Fruit fly (Drosophila melanogaster) whole organism, embryonic: Measurements from ENCODE around the gene TRAM.

Experiments used
- Bgb ChIP-seq: fragments of 200-800 bp; sonication (Bioruptor generic); IDR thresholded peaks from 2 replicates; pipeline ENCODE4 v1.3.6; 2022; ENCODE audit warnings: missing biosample characterization, missing genetic modification characterization; ENCODE audit not compliant: partially characterized antibody
- Bteb2 ChIP-seq: fragments of 200-800 bp; sonication (Bioruptor generic); optimal IDR thresholded peaks from 2 replicates; lab custom pipeline; 2016; ENCODE audit warnings: missing biosample characterization, missing genetic modification characterization
- CG10431 ChIP-seq: fragments of 200-800 bp; sonication (Bioruptor generic); optimal IDR thresholded peaks from 3 replicates; lab custom pipeline; 2018; ENCODE audit warnings: missing biosample characterization, mild to moderate bottlenecking, missing genetic modification characterization
- CG11504 ChIP-seq: fragments of 200-800 bp; sonication (Bioruptor generic); optimal IDR thresholded peaks from 3 replicates; lab custom pipeline; 2019; ENCODE audit warnings: missing biosample characterization, mild to moderate bottlenecking, missing genetic modification characterization, moderate library complexity
- CG11723 ChIP-seq: fragments of 200-800 bp; sonication (Bioruptor generic); optimal IDR thresholded peaks from 2 replicates; lab custom pipeline; 2017; ENCODE audit warnings: missing biosample characterization, mild to moderate bottlenecking, missing genetic modification characterization
- CG12236 ChIP-seq: fragments of 200-800 bp; sonication (Bioruptor generic); optimal IDR thresholded peaks from 2 replicates; lab custom pipeline; 2016; ENCODE audit warnings: missing biosample characterization, missing genetic modification characterization
- CG15269 ChIP-seq: fragments of 200-800 bp; sonication (Bioruptor generic); optimal IDR thresholded peaks from 2 replicates; lab custom pipeline; 2018; ENCODE audit warnings: missing biosample characterization, mild to moderate bottlenecking, missing genetic modification characterization, moderate library complexity
- CG1647 ChIP-seq: fragments of 200-800 bp; sonication (Bioruptor generic); optimal IDR thresholded peaks from 3 replicates; lab custom pipeline; 2016; ENCODE audit warnings: missing biosample characterization, missing genetic modification characterization
- CG16813 ChIP-seq: fragments of 200-800 bp; sonication (Bioruptor generic); IDR thresholded peaks from 3 replicates; pipeline ENCODE4 v1.3.6; 2022; ENCODE audit warnings: missing biosample characterization, missing genetic modification characterization; ENCODE audit not compliant: partially characterized antibody
- CG17328 ChIP-seq: fragments of 200-800 bp; sonication (Bioruptor generic); IDR thresholded peaks from 2 replicates; pipeline ENCODE4 v1.3.6; 2022; ENCODE audit warnings: missing biosample characterization, missing genetic modification characterization
- CG18764 ChIP-seq: fragments of 200-800 bp; sonication (Bioruptor generic); optimal IDR thresholded peaks from 3 replicates; lab custom pipeline; 2016; ENCODE audit warnings: missing biosample characterization, missing genetic modification characterization
- CG2120 ChIP-seq: fragments of 200-800 bp; sonication (Bioruptor generic); optimal IDR thresholded peaks from 3 replicates; lab custom pipeline; 2016; ENCODE audit warnings: missing biosample characterization, missing genetic modification characterization
- CG2678 ChIP-seq: fragments of 200-800 bp; sonication (Bioruptor generic); optimal IDR thresholded peaks from 3 replicates; lab custom pipeline; 2019; ENCODE audit warnings: missing biosample characterization, mild to moderate bottlenecking, missing genetic modification characterization, moderate library complexity
- CG31365 ChIP-seq: fragments of 200-800 bp; sonication (Bioruptor generic); optimal IDR thresholded peaks from 2 replicates; lab custom pipeline; 2018; ENCODE audit warnings: missing biosample characterization, mild to moderate bottlenecking, missing genetic modification characterization
- CG3163 ChIP-seq: fragments of 200-800 bp; sonication (Bioruptor generic); optimal IDR thresholded peaks from 3 replicates; lab custom pipeline; 2016; ENCODE audit warnings: missing biosample characterization, missing genetic modification characterization
- CG3281 ChIP-seq: fragments of 200-800 bp; sonication (Bioruptor generic); optimal IDR thresholded peaks from 3 replicates; lab custom pipeline; 2017; ENCODE audit warnings: missing biosample characterization, mild to moderate bottlenecking, missing genetic modification characterization
- CG3838 ChIP-seq: fragments of 200-800 bp; sonication (Bioruptor generic); optimal IDR thresholded peaks from 3 replicates; lab custom pipeline; 2016; ENCODE audit warnings: missing biosample characterization, missing genetic modification characterization
- CG3995 ChIP-seq: fragments of 200-800 bp; sonication (Bioruptor generic); optimal IDR thresholded peaks from 3 replicates; lab custom pipeline; 2016; ENCODE audit warnings: missing biosample characterization, missing genetic modification characterization
- CG7745 ChIP-seq: fragments of 200-800 bp; sonication (Bioruptor generic); optimal IDR thresholded peaks from 2 replicates; lab custom pipeline; 2018; ENCODE audit warnings: missing biosample characterization, mild to moderate bottlenecking, missing genetic modification characterization, moderate library complexity
- CG7786 ChIP-seq: fragments of 200-800 bp; sonication (Bioruptor generic); optimal IDR thresholded peaks from 2 replicates; lab custom pipeline; 2016; ENCODE audit warnings: missing biosample characterization, missing genetic modification characterization
- Chrac-16 ChIP-seq: fragments of 200-800 bp; sonication (Bioruptor generic); optimal IDR thresholded peaks from 3 replicates; lab custom pipeline; 2016; ENCODE audit warnings: missing biosample characterization, missing genetic modification characterization
- Dad ChIP-seq: fragments of 200-800 bp; sonication (Bioruptor generic); optimal IDR thresholded peaks from 3 replicates; lab custom pipeline; 2016; ENCODE audit warnings: missing biosample characterization, missing genetic modification characterization
- Dref ChIP-seq: fragments of 200-800 bp; sonication (Bioruptor generic); IDR thresholded peaks from 2 replicates; pipeline ENCODE4 v1.3.6; 2022; ENCODE audit warnings: missing biosample characterization, missing genetic modification characterization
- Hmx ChIP-seq: fragments of 200-800 bp; sonication (Bioruptor generic); optimal IDR thresholded peaks from 2 replicates; lab custom pipeline; 2016; ENCODE audit warnings: missing biosample characterization, missing genetic modification characterization
- Hr51 ChIP-seq, 2 experiments: fragments of 200-800 bp; sonication (Bioruptor generic); optimal IDR thresholded peaks; 2 replicates in 1 of 2; 3 replicates in 1 of 2; lab custom pipeline; 2016 to 2018; ENCODE audit warnings: missing biosample characterization in 2 of 2, missing genetic modification characterization in 2 of 2, mild to moderate bottlenecking in 1 of 2, moderate library complexity in 1 of 2
- Lhr ChIP-seq: fragments of 200-800 bp; sonication (Bioruptor generic); optimal IDR thresholded peaks from 3 replicates; lab custom pipeline; 2017; ENCODE audit warnings: mild to moderate bottlenecking, missing biosample characterization, missing genetic modification reagents, missing genetic modification characterization
- Mes4 ChIP-seq: fragments of 200-800 bp; sonication (Bioruptor generic); optimal IDR thresholded peaks from 2 replicates; lab custom pipeline; 2016; ENCODE audit warnings: missing biosample characterization, missing genetic modification characterization
- Mrtf ChIP-seq: fragments of 200-800 bp; sonication (Bioruptor generic); IDR thresholded peaks from 3 replicates; pipeline ENCODE4 v1.3.6; 2022; ENCODE audit warnings: missing biosample characterization, missing genetic modification characterization
- Neu2 ChIP-seq: fragments of 200-800 bp; sonication (Bioruptor generic); optimal IDR thresholded peaks from 3 replicates; lab custom pipeline; 2016; ENCODE audit warnings: missing biosample characterization, missing genetic modification characterization, borderline replicate concordance
- Nf-YC ChIP-seq: fragments of 200-800 bp; optimal IDR thresholded peaks from 3 replicates; lab custom pipeline; 2019; ENCODE audit warnings: missing biosample characterization, mild to moderate bottlenecking, missing genetic modification characterization, moderate library complexity
- Sin3A ChIP-seq: fragments of >200 bp; optimal IDR thresholded peaks from 2 replicates; lab custom pipeline; 2018
- Ssrp ChIP-seq: fragments of 200-800 bp; sonication (Bioruptor generic); optimal IDR thresholded peaks from 2 replicates; lab custom pipeline; 2018; ENCODE audit warnings: missing biosample characterization, mild to moderate bottlenecking, missing genetic modification characterization, moderate library complexity
- TFAM ChIP-seq: fragments of 200-800 bp; sonication (Bioruptor generic); optimal IDR thresholded peaks from 2 replicates; lab custom pipeline; 2017; ENCODE audit warnings: missing biosample characterization, missing genetic modification characterization, inconsistent platforms
- Usf ChIP-seq: fragments of 200-800 bp; sonication (Bioruptor generic); optimal IDR thresholded peaks from 2 replicates; lab custom pipeline; 2017; ENCODE audit warnings: missing genotype, missing biosample characterization, missing genetic modification characterization
- ash1 ChIP-seq: fragments of 200-800 bp; sonication (Bioruptor generic); optimal IDR thresholded peaks from 2 replicates; lab custom pipeline; 2018; ENCODE audit warnings: missing biosample characterization, mild to moderate bottlenecking, missing genetic modification characterization
- bab2 ChIP-seq: fragments of 200-800 bp; sonication (Bioruptor generic); optimal IDR thresholded peaks from 2 replicates; lab custom pipeline; 2016; ENCODE audit warnings: missing biosample characterization, missing genetic modification characterization
- bbx ChIP-seq: fragments of 200-800 bp; sonication (Bioruptor generic); IDR thresholded peaks from 2 replicates; pipeline ENCODE4 v1.3.6; 2022; ENCODE audit warnings: missing biosample characterization, missing genetic modification characterization; ENCODE audit not compliant: partially characterized antibody
- cas ChIP-seq: fragments of 200-800 bp; sonication (Bioruptor generic); IDR thresholded peaks from 2 replicates; pipeline ENCODE4 v1.3.6; 2022; ENCODE audit warnings: missing biosample characterization, missing genetic modification characterization
- crp ChIP-seq, 2 experiments: fragments of 200-800 bp; sonication (Bioruptor generic); optimal IDR thresholded peaks; 2 replicates in 1 of 2; 3 replicates in 1 of 2; lab custom pipeline; 2017; ENCODE audit warnings: missing biosample characterization in 2 of 2, missing genetic modification characterization in 2 of 2, mild to moderate bottlenecking in 1 of 2, moderate library complexity in 1 of 2
- dm ChIP-seq: fragments of 200-800 bp; sonication (Bioruptor generic); optimal IDR thresholded peaks from 3 replicates; lab custom pipeline; 2016; ENCODE audit warnings: missing biosample characterization, missing genetic modification characterization
- fd102C ChIP-seq: fragments of 200-800 bp; sonication (Bioruptor generic); optimal IDR thresholded peaks from 2 replicates; lab custom pipeline; 2018; ENCODE audit warnings: missing biosample characterization, mild to moderate bottlenecking, missing genetic modification characterization, moderate library complexity
- fru ChIP-seq: fragments of >200 bp; optimal IDR thresholded peaks from 2 replicates; lab custom pipeline; 2017
- h ChIP-seq: fragments of >200 bp; optimal IDR thresholded peaks from 2 replicates; lab custom pipeline; 2017
- knrl ChIP-seq: fragments of 200-800 bp; sonication (Bioruptor generic); IDR thresholded peaks from 3 replicates; pipeline ENCODE4 v1.3.6; 2022; ENCODE audit warnings: missing biosample characterization, missing genetic modification characterization; ENCODE audit not compliant: partially characterized antibody
- lov ChIP-seq, 2 experiments: fragments of 200-800 bp in 1 of 2; fragments of >200 bp in 1 of 2; sonication (Bioruptor generic) in 1 of 2; IDR thresholded peaks in 1 of 2; optimal IDR thresholded peaks in 1 of 2; 2 replicates in 1 of 2; 3 replicates in 1 of 2; pipeline versions ENCODE4 v1.3.6 to Lab custom; 2017 to 2022; ENCODE audit warnings: missing biosample characterization in 1 of 2, missing genetic modification characterization in 1 of 2
- nau ChIP-seq: fragments of 200-800 bp; sonication (Bioruptor generic); optimal IDR thresholded peaks from 3 replicates; lab custom pipeline; 2017; ENCODE audit warnings: missing biosample characterization, mild to moderate bottlenecking, missing genetic modification characterization, missing genetic modification reagents
- odd ChIP-seq: fragments of 200-800 bp; sonication (Bioruptor generic); optimal IDR thresholded peaks from 2 replicates; lab custom pipeline; 2017; ENCODE audit warnings: missing biosample characterization, mild to moderate bottlenecking, missing genetic modification characterization
- peb ChIP-seq: fragments of 200-800 bp; sonication (Bioruptor generic); IDR thresholded peaks from 2 replicates; pipeline ENCODE4 v1.3.6; 2022; ENCODE audit warnings: missing biosample characterization, missing genetic modification characterization
- sd ChIP-seq: fragments of 200-800 bp; sonication (Bioruptor generic); optimal IDR thresholded peaks from 3 replicates; lab custom pipeline; 2018; ENCODE audit warnings: missing biosample characterization, mild to moderate bottlenecking, missing genetic modification characterization, moderate library complexity
- tll ChIP-seq, 2 experiments: fragments of 200-800 bp in 1 of 2; fragments of >200 bp in 1 of 2; sonication (Bioruptor generic) in 1 of 2; optimal IDR thresholded peaks; 2 replicates each; lab custom pipeline; 2017 to 2019; ENCODE audit warnings: missing biosample characterization in 2 of 2, missing genetic modification characterization in 2 of 2, mild to moderate bottlenecking in 1 of 2, moderate library complexity in 1 of 2
- yki ChIP-seq: fragments of >200 bp; optimal IDR thresholded peaks from 3 replicates; lab custom pipeline; 2018

TRAM gene

dm6 chrX:955873-956272, 20.8 kb downstream of the TRAM start (continued):
- TF ChIP-seq bbx (no peak), CG3281 (GFP tag; lab: Kevin White, UChicago) (peak; percentile 40), TFAM (GFP tag; lab: Kevin White, UChicago) (no peak), CG31365 (peak; percentile 15), ash1 (GFP tag; lab: Kevin White, UChicago) (no peak), CG7786 (GFP tag; lab: Kevin White, UChicago) (peak; percentile 45), h (lab: Kevin White, UChicago) (no peak), CG18764 (GFP tag; lab: Kevin White, UChicago) (peak; percentile 22), dm (GFP tag; lab: Kevin White, UChicago) (no peak), CG7745 (no peak), cas (no peak), Hmx (no peak), knrl (GFP tag; lab: Robert Waterston, UW) (no peak), CG3995 (GFP tag; lab: Kevin White, UChicago) (no peak), lov (optimal IDR thresholded peaks at IDR 0.05; lab: Kevin White, UChicago) (no peak), lov (GFP tag; IDR thresholded peaks at IDR 0.05; lab: Robert Waterston, UW) (no peak), nau (peak; percentile 18), fd102C (no peak), Mrtf (GFP tag; lab: Robert Waterston, UW) (peak; percentile 59; the same call in 2 of the 3 replicates), Bgb (no peak), CG10431 (GFP tag; lab: Kevin White, UChicago) (no peak), tll (GFP tag; optimal IDR thresholded peaks at IDR 0.05; lab: Kevin White, UChicago) (no peak), Hr51 (GFP tag; optimal IDR thresholded peaks at IDR 0.05; lab: Kevin White, UChicago) (peak; percentile 7 to 65), Lhr (GFP tag; lab: Kevin White, UChicago) (no peak), Dref (GFP tag; lab: Robert Waterston, UW) (no peak), CG1647 (GFP tag; lab: Kevin White, UChicago) (peak; percentile 13), CG2678 (peak; percentile 73), Chrac-16 (GFP tag; lab: Kevin White, UChicago) (peak; percentile 17), CG2120 (GFP tag; lab: Kevin White, UChicago) (peak; percentile 68), Sin3A (lab: Kevin White, UChicago) (no peak), sd (peak; percentile 11), Dad (GFP tag; lab: Kevin White, UChicago) (peak; percentile 3), yki (lab: Kevin White, UChicago) (no peak), CG16813 (GFP tag; lab: Robert Waterston, UW) (no peak), Usf (GFP tag; lab: Kevin White, UChicago) (no peak), Ssrp (tag; lab: Kevin White, UChicago) (peak; percentile 57), CG12236 (no peak), CG15269 (tag; lab: Kevin White, UChicago) (peak; percentile 62), Mes4 (no peak), CG3163 (GFP tag; lab: Kevin White, UChicago) (no peak), bab2 (peak; percentile 52), CG17328 (GFP tag; lab: Robert Waterston, UW) (peak; percentile 56), CG11723 (GFP tag; lab: Kevin White, UChicago) (peak; percentile 5), crp (GFP tag; optimal IDR thresholded peaks at IDR 0.05; lab: Kevin White, UChicago) (no peak), Nf-YC (tag; lab: Kevin White, UChicago) (no peak), fru (no peak), peb (GFP tag; lab: Robert Waterston, UW) (peak; percentile 27; the same call in 1 of the 2 replicates), Neu2 (GFP tag; lab: Kevin White, UChicago) (no peak), Bteb2 (GFP tag; lab: Kevin White, UChicago) (no peak), CG11504 (tag; lab: Kevin White, UChicago) (peak; percentile 76), odd (peak; percentile 6), CG3838 (GFP tag; lab: Kevin White, UChicago) (no peak)
